Worm (Caenorhabditis elegans) whole organism, early embryonic: ENCODE measurements around the gene idpp-15.

ENCODE experiments used
- B0310.2 ChIP-seq: sonication (generic microtip); optimal IDR thresholded peaks from 2 replicates; lab custom pipeline; 2016; ENCODE audit warnings: mild to moderate bottlenecking, missing genetic modification characterization, missing compliant biosample characterization
- F13C5.2 ChIP-seq: sonication (generic microtip); optimal IDR thresholded peaks from 2 replicates; lab custom pipeline; 2017; ENCODE audit warnings: mild to moderate bottlenecking, missing genetic modification characterization, inconsistent platforms, missing compliant biosample characterization
- aly-1 ChIP-seq: sonication (generic microtip); optimal IDR thresholded peaks from 2 replicates; lab custom pipeline; 2016; ENCODE audit warnings: missing genetic modification characterization, missing compliant biosample characterization
- ama-1 ChIP-seq: fragments of 150-350 bp; optimal IDR thresholded peaks from 2 replicates; lab custom pipeline; 2014
- ceh-13 ChIP-seq: fragments of 200-800 bp; sonication (Bioruptor generic); optimal IDR thresholded peaks from 2 replicates; lab custom pipeline; 2018; ENCODE audit warnings: mild to moderate bottlenecking, missing genetic modification characterization, missing compliant biosample characterization
- ceh-36 ChIP-seq: sonication (generic microtip); optimal IDR thresholded peaks from 2 replicates; lab custom pipeline; 2016; ENCODE audit warnings: missing genetic modification characterization, inconsistent platforms, missing compliant biosample characterization
- ets-7 ChIP-seq: sonication (generic microtip); optimal IDR thresholded peaks from 2 replicates; lab custom pipeline; 2016; ENCODE audit warnings: missing genotype, missing genetic modification characterization, missing compliant biosample characterization
- flt-1 ChIP-seq: fragments of 200-800 bp; sonication (Bioruptor generic); IDR thresholded peaks from 2 replicates; pipeline ENCODE4 v1.3.6; 2022; ENCODE audit warnings: missing genetic modification characterization, missing compliant biosample characterization
- hmbx-1 ChIP-seq: sonication (generic microtip); optimal IDR thresholded peaks from 2 replicates; lab custom pipeline; 2016; ENCODE audit warnings: mild to moderate bottlenecking, missing genetic modification characterization, missing compliant biosample characterization
- hmg-4 ChIP-seq: fragments of 200-800 bp; sonication (Bioruptor generic); optimal IDR thresholded peaks from 2 replicates; lab custom pipeline; 2018; ENCODE audit warnings: mild to moderate bottlenecking, missing genetic modification characterization, missing compliant biosample characterization
- hnd-1 ChIP-seq: sonication (generic microtip); optimal IDR thresholded peaks from 2 replicates; lab custom pipeline; 2016; ENCODE audit warnings: missing genetic modification characterization, missing compliant biosample characterization
- pes-1 ChIP-seq: fragments of 200-800 bp; sonication (Bioruptor generic); IDR thresholded peaks from 2 replicates; pipeline ENCODE4 v1.3.6; 2022; ENCODE audit warnings: missing genetic modification reagents, missing genetic modification characterization, missing compliant biosample characterization
- scrt-1 ChIP-seq: fragments of 200-800 bp; sonication (Bioruptor generic); IDR thresholded peaks from 2 replicates; pipeline ENCODE4 v1.3.6; 2022; ENCODE audit warnings: missing genetic modification characterization, missing compliant biosample characterization
- sea-1 ChIP-seq: fragments of 200-800 bp; sonication (Bioruptor generic); conservative IDR thresholded peaks from 2 replicates; pipeline ENCODE4 v1.3.6; 2022; ENCODE audit warnings: missing genetic modification characterization, missing compliant biosample characterization
- tbx-11 ChIP-seq: fragments of 200-800 bp; sonication (Bioruptor generic); IDR thresholded peaks from 2 replicates; pipeline ENCODE4 v1.3.6; 2022; ENCODE audit warnings: missing genetic modification characterization, missing compliant biosample characterization
- tbx-37 ChIP-seq: fragments of 200-800 bp; sonication (Bioruptor generic); conservative IDR thresholded peaks from 2 replicates; pipeline ENCODE4 v1.3.6; 2022; ENCODE audit warnings: missing genetic modification reagents, missing genetic modification characterization, missing compliant biosample characterization
- tra-4 ChIP-seq: sonication (generic microtip); optimal IDR thresholded peaks from 2 replicates; lab custom pipeline; 2017; ENCODE audit warnings: missing genetic modification characterization, missing compliant biosample characterization

idpp-15 gene

DNA sequence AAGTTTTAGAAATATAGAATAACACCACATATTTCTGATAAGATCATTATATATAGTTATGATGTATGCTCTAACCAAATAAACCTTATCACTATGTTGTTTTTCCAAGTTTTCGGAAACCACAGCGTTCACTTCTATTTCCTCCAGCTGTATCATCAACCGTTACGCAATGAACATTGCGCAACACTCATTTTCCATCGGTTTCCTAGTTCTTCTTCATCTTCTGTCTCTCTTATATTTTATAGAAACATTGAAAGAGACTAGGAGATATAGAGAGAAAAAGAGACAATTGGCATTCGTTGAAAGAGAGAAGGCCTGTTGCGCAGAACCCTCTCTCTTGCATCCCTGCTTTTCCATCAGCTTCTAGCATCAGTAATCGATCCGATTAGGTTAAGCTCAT, 49.4 kb downstream of the idpp-15 start:
- no peak for TF ChIP-seq hnd-1 (tag; lab: Kevin White, UChicago)
- no peak for TF ChIP-seq tbx-37 (GFP tag; lab: Robert Waterston, UW)

- no peak for TF ChIP-seq ets-7 (tag; lab: Kevin White, UChicago)
- no peak for TF ChIP-seq B0310.2 (tag; lab: Kevin White, UChicago)
- no peak for TF ChIP-seq ama-1 (lab: Kevin White, UChicago)
- TF ChIP-seq F13C5.2 (tag; lab: Kevin White, UChicago): no peak
Observed at ce11 chrIII:8575359-8576101, 50.7 kb downstream of the idpp-15 start.

DNA sequence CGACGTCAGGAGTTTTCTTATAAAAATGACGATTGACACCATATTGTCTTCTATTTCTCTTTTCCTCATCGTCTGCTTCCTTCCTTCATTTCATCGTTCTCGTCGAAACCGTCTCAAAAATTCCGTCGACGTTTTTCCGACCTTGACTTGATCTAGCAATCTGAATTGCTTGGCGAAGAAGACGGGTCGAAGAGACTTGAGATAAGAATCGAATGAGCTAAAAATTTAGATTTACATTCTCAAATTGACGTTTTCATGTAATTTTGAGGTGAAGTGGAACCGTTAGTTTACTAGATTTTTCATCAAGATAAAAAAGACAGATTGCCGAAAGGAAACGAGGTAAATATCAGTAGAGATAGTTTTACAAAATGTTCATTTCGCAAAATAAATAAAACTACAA, 52.7 kb downstream of the idpp-15 start:
- no peak for TF ChIP-seq ceh-36 (tag; lab: Kevin White, UChicago)
- TF ChIP-seq flt-1 (GFP tag; lab: Robert Waterston, UW): no peak
- no peak for TF ChIP-seq hmbx-1 (tag; lab: Kevin White, UChicago)
- TF ChIP-seq ets-7 (tag; lab: Kevin White, UChicago): no peak
- TF ChIP-seq F13C5.2 (tag; lab: Kevin White, UChicago): no peak
- TF ChIP-seq sea-1 (GFP tag; lab: Robert Waterston, UW): no peak
- no peak for TF ChIP-seq B0310.2 (tag; lab: Kevin White, UChicago)
- TF ChIP-seq tbx-11 (GFP tag; lab: Robert Waterston, UW): no peak
- TF ChIP-seq hmg-4 (GFP tag; lab: Kevin White, UChicago): no peak
- no peak for TF ChIP-seq tra-4 (tag; lab: Kevin White, UChicago)
- no peak for TF ChIP-seq hnd-1 (tag; lab: Kevin White, UChicago)
- no peak for TF ChIP-seq ama-1 (lab: Kevin White, UChicago)
- no peak for TF ChIP-seq aly-1
- TF ChIP-seq scrt-1 (GFP tag; lab: Robert Waterston, UW): no peak
- no peak for TF ChIP-seq tbx-37 (GFP tag; lab: Robert Waterston, UW)
- no peak for TF ChIP-seq pes-1 (GFP tag; lab: Robert Waterston, UW)
- no peak for TF ChIP-seq ceh-13 (GFP tag; lab: Kevin White, UChicago)
